In the genomic region with DNA sequence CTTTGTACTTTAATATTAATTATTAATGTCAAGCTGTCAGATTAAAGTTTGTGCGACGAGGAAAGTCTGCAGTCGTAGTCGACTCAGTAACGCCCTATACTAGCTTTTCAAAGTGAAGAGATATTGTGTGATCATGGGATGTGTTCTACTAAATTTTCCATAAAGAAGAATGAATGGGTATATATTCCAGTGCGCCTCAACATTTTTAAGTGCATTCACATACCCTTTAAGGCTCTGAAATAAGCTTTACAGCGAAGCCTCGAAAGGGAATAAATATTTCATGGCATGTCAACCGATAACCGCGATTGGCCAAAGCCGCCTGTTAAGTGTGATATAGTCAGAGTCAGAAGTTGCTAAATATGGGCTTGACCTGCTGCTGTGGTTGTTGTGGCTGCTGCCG, we compare ENCODE assay signal across 4 fruit fly cellular contexts.
TF ChIP-seq lines count a peak whose summit lies in the region.

No protein-coding gene starts in this region.

- no peak for TF ChIP-seq CTCF in whole organism, embryonic (GFP tag; optimal IDR thresholded peaks at IDR 0.05; lab: Kevin White, UChicago)

TF ChIP-seq in whole organism, embryonic, 481 proteins besides CTCF, POLR2A, EP300 and RAD21 (continues in another document):
- no peak for TF ChIP-seq CG1832 (GFP tag; optimal IDR thresholded peaks at IDR 0.05; lab: Kevin White, UChicago)
- TF ChIP-seq slbo (GFP tag; IDR thresholded peaks at IDR 0.05; lab: Robert Waterston, UW) = peak; percentile 28; the same call in 1 of the 2 replicates
- TF ChIP-seq CG2116 (GFP tag; optimal IDR thresholded peaks at IDR 0.05; lab: Kevin White, UChicago) = no peak
- TF ChIP-seq pan (optimal IDR thresholded peaks at IDR 0.05; lab: Kevin White, UChicago) = no peak
- no peak for TF ChIP-seq pan (GFP tag; optimal IDR thresholded peaks at IDR 0.05 in 1 of 2, IDR thresholded peaks at IDR 0.05 in 1 of 2)
- peak in 1 of 2 experiments; percentile 12 for TF ChIP-seq Hr51 (GFP tag; optimal IDR thresholded peaks at IDR 0.05; lab: Kevin White, UChicago)
- TF ChIP-seq CG7556 (GFP tag; optimal IDR thresholded peaks at IDR 0.05; lab: Kevin White, UChicago) = peak; percentile 0
- TF ChIP-seq zen2 (GFP tag; IDR thresholded peaks at IDR 0.05; lab: Robert Waterston, UW; ENCODE audit: partially characterized antibody) = no peak
- TF ChIP-seq Bteb2 (GFP tag; optimal IDR thresholded peaks at IDR 0.05; lab: Kevin White, UChicago) = peak; percentile 29
- peak; percentile 11 for TF ChIP-seq Abd-B (GFP tag; optimal IDR thresholded peaks at IDR 0.05; lab: Kevin White, UChicago)
- no peak for TF ChIP-seq CG11456 (GFP tag; IDR thresholded peaks at IDR 0.05; lab: Robert Waterston, UW)
- no peak for TF ChIP-seq CG4820 (GFP tag; optimal IDR thresholded peaks at IDR 0.05; lab: Kevin White, UChicago)
- peak; percentile 45 for TF ChIP-seq dmrt99B (tag; optimal IDR thresholded peaks at IDR 0.05; lab: Kevin White, UChicago)
- TF ChIP-seq gce (GFP tag; IDR thresholded peaks at IDR 0.05; lab: Robert Waterston, UW) = no peak
- peak; percentile 10 for TF ChIP-seq CG7786 (GFP tag; optimal IDR thresholded peaks at IDR 0.05; lab: Kevin White, UChicago)
- peak; percentile 26 for TF ChIP-seq CG10209 (GFP tag; optimal IDR thresholded peaks at IDR 0.05; lab: Kevin White, UChicago)
- TF ChIP-seq sens-2 (GFP tag; IDR thresholded peaks at IDR 0.05; lab: Robert Waterston, UW) = no peak
- no peak for TF ChIP-seq mam (GFP tag; optimal IDR thresholded peaks at IDR 0.05; lab: Kevin White, UChicago)
- TF ChIP-seq CG9609 (GFP tag; optimal IDR thresholded peaks at IDR 0.05; lab: Kevin White, UChicago) = peak; percentile 24
- TF ChIP-seq CG12155 (GFP tag; optimal IDR thresholded peaks at IDR 0.05; lab: Kevin White, UChicago) = peak; percentile 12
- TF ChIP-seq CG11504 (tag; optimal IDR thresholded peaks at IDR 0.05; lab: Kevin White, UChicago) = peak; percentile 53

TF ChIP-seq in whole organism, prepupa, 60 proteins besides CTCF, POLR2A, EP300 and RAD21 (continues in another document):
- TF ChIP-seq dac (GFP tag; optimal IDR thresholded peaks at IDR 0.05; lab: Kevin White, UChicago) (no peak), achi (GFP tag; optimal IDR thresholded peaks at IDR 0.05; lab: Kevin White, UChicago) (peak; percentile 17), acj6 (GFP tag; optimal IDR thresholded peaks at IDR 0.05; lab: Kevin White, UChicago) (peak; percentile 59), Smox (GFP tag; optimal IDR thresholded peaks at IDR 0.05; lab: Kevin White, UChicago) (peak; percentile 45), CG8119 (GFP tag; IDR thresholded peaks at IDR 0.05; lab: Robert Waterston, UW) (no peak), ss (GFP tag; optimal IDR thresholded peaks at IDR 0.05; lab: Kevin White, UChicago) (no peak), CG8319 (GFP tag; optimal IDR thresholded peaks at IDR 0.05; lab: Kevin White, UChicago) (no peak), net (GFP tag; optimal IDR thresholded peaks at IDR 0.05; lab: Kevin White, UChicago) (peak; percentile 41), CG6792 (GFP tag; optimal IDR thresholded peaks at IDR 0.05; lab: Kevin White, UChicago) (peak; percentile 36), dsx (GFP tag; optimal IDR thresholded peaks at IDR 0.05; lab: Kevin White, UChicago; ENCODE audit: poor library complexity, severe bottlenecking) (no peak), esn (GFP tag; optimal IDR thresholded peaks at IDR 0.05; lab: Kevin White, UChicago) (peak; percentile 59), CG16779 (tag; optimal IDR thresholded peaks at IDR 0.05; lab: Kevin White, UChicago) (no peak), Lpt (GFP tag; optimal IDR thresholded peaks at IDR 0.05; lab: Kevin White, UChicago) (no peak), cyc (GFP tag; optimal IDR thresholded peaks at IDR 0.05; lab: Kevin White, UChicago) (peak; percentile 66), Blimp-1 (GFP tag; optimal IDR thresholded peaks at IDR 0.05; lab: Kevin White, UChicago) (no peak), fd85E (GFP tag; optimal IDR thresholded peaks at IDR 0.05; lab: Kevin White, UChicago) (no peak), CG32006 (GFP tag; optimal IDR thresholded peaks at IDR 0.05; lab: Kevin White, UChicago) (no peak), CG11294 (GFP tag; IDR thresholded peaks at IDR 0.05; lab: Robert Waterston, UW) (no peak), CG3032 (tag; optimal IDR thresholded peaks at IDR 0.05; lab: Kevin White, UChicago) (no peak), topi (GFP tag; optimal IDR thresholded peaks at IDR 0.05; lab: Kevin White, UChicago) (peak; percentile 55), spab (GFP tag; optimal IDR thresholded peaks at IDR 0.05; lab: Kevin White, UChicago) (no peak), CG10631 (GFP tag; optimal IDR thresholded peaks at IDR 0.05; lab: Kevin White, UChicago) (peak; percentile 17), Eip75B (GFP tag; optimal IDR thresholded peaks at IDR 0.05; lab: Kevin White, UChicago) (peak; percentile 17)

TF ChIP-seq in whole organism, pupa, 21 proteins besides CTCF, POLR2A, EP300 and RAD21:
- TF ChIP-seq Ets98B (GFP tag; IDR thresholded peaks at IDR 0.05; lab: Robert Waterston, UW) (no peak), CG12605 (GFP tag; IDR thresholded peaks at IDR 0.05; lab: Robert Waterston, UW) (no peak), CG14655 (GFP tag; optimal IDR thresholded peaks at IDR 0.05; lab: Kevin White, UChicago) (no peak), CG32121 (GFP tag; IDR thresholded peaks at IDR 0.05; lab: Robert Waterston, UW) (no peak), gl (tag; optimal IDR thresholded peaks at IDR 0.05; lab: Kevin White, UChicago) (no peak), CG13204 (GFP tag; optimal IDR thresholded peaks at IDR 0.05; lab: Kevin White, UChicago) (no peak), CG8159 (tag; optimal IDR thresholded peaks at IDR 0.05; lab: Kevin White, UChicago) (peak; percentile 22), D1 (tag; optimal IDR thresholded peaks at IDR 0.05; lab: Kevin White, UChicago) (no peak), CG15710 (tag; optimal IDR thresholded peaks at IDR 0.05; lab: Kevin White, UChicago) (peak; percentile 5), CG17806 (tag; optimal IDR thresholded peaks at IDR 0.05; lab: Kevin White, UChicago) (no peak), Pif1A (GFP tag; optimal IDR thresholded peaks at IDR 0.05; lab: Kevin White, UChicago) (peak; percentile 20), fd96Ca (GFP tag; IDR thresholded peaks at IDR 0.05; lab: Robert Waterston, UW) (no peak), CG34367 (tag; optimal IDR thresholded peaks at IDR 0.05; lab: Kevin White, UChicago) (no peak), Snoo (tag; optimal IDR thresholded peaks at IDR 0.05; lab: Kevin White, UChicago) (no peak), CG10348 (GFP tag; IDR thresholded peaks at IDR 0.05; lab: Robert Waterston, UW) (no peak), CG4496 (GFP tag; IDR thresholded peaks at IDR 0.05; lab: Robert Waterston, UW) (no peak), Pif1B (GFP tag; optimal IDR thresholded peaks at IDR 0.05; lab: Kevin White, UChicago) (no peak), rn (GFP tag; IDR thresholded peaks at IDR 0.05; lab: Robert Waterston, UW) (no peak)

TF ChIP-seq in whole organism, wandering third instar larva, 38 proteins besides CTCF, POLR2A, EP300 and RAD21:
- TF ChIP-seq psq (GFP tag; optimal IDR thresholded peaks at IDR 0.05; lab: Kevin White, UChicago) (peak; percentile 15), ey (GFP tag; optimal IDR thresholded peaks at IDR 0.05; lab: Kevin White, UChicago) (peak; percentile 23), pan (optimal IDR thresholded peaks at IDR 0.05; lab: Kevin White, UChicago) (no peak), br (GFP tag; optimal IDR thresholded peaks at IDR 0.05; lab: Kevin White, UChicago) (peak; percentile 42), usp (GFP tag; optimal IDR thresholded peaks at IDR 0.05; lab: Kevin White, UChicago) (no peak), brk (GFP tag; optimal IDR thresholded peaks at IDR 0.05; lab: Kevin White, UChicago) (no peak), h (GFP tag; optimal IDR thresholded peaks at IDR 0.05; lab: Kevin White, UChicago) (peak; percentile 3), dl (GFP tag; optimal IDR thresholded peaks at IDR 0.05; lab: Kevin White, UChicago; ENCODE audit: insufficient read depth in 1 of 2, partially characterized antibody in 2 of 2) (no peak), Vsx2 (GFP tag; optimal IDR thresholded peaks at IDR 0.05; lab: Kevin White, UChicago; ENCODE audit: partially characterized antibody) (no peak), foxo (GFP tag; optimal IDR thresholded peaks at IDR 0.05; lab: Kevin White, UChicago) (peak in 1 of 2 experiments; percentile 27), fru (GFP tag; optimal IDR thresholded peaks at IDR 0.05; lab: Kevin White, UChicago) (peak; percentile 18)
